Fruit fly (Drosophila melanogaster) whole organism, wandering third instar larva: ENCODE results near the gene CG31267.
A peak's percentile ranks its signal among the peaks of the same experiment; 100 is the strongest.

Experiments used
- Abd-B ChIP-seq: fragments of >200 bp; optimal IDR thresholded peaks from 2 replicates; lab custom pipeline; 2017; ENCODE audit warnings: missing biosample characterization, missing genetic modification characterization
- CG9705 ChIP-seq: fragments of 200-800 bp; sonication (Bioruptor generic); optimal IDR thresholded peaks from 2 replicates; lab custom pipeline; 2018; ENCODE audit warnings: missing biosample characterization, mild to moderate bottlenecking, missing genetic modification characterization
- CrebA ChIP-seq: fragments of 200-800 bp; sonication (Bioruptor generic); optimal IDR thresholded peaks from 2 replicates; lab custom pipeline; 2016; ENCODE audit warnings: missing biosample characterization, mild to moderate bottlenecking, missing genetic modification characterization, borderline replicate concordance
- Dfd ChIP-seq: fragments of >200 bp; optimal IDR thresholded peaks from 2 replicates; lab custom pipeline; 2017; ENCODE audit warnings: missing biosample characterization, missing genetic modification characterization
- Dif ChIP-seq: fragments of 200-275, 200-300 bp; sonication (Bioruptor generic); optimal IDR thresholded peaks from 2 replicates; lab custom pipeline; 2018; ENCODE audit warnings: missing biosample characterization, missing genetic modification characterization; ENCODE audit not compliant: partially characterized antibody
- GATAd ChIP-seq: sonication (Bioruptor generic); optimal IDR thresholded peaks from 2 replicates; lab custom pipeline; 2016; ENCODE audit warnings: missing biosample characterization, missing genetic modification characterization
- HLH106 ChIP-seq: fragments of 200-800 bp; optimal IDR thresholded peaks from 3 replicates; lab custom pipeline; 2019; ENCODE audit warnings: missing biosample characterization, mild to moderate bottlenecking, missing genetic modification characterization, moderate library complexity
- Hnf4 ChIP-seq: fragments of 200-800 bp; sonication (Bioruptor generic); optimal IDR thresholded peaks from 2 replicates; lab custom pipeline; 2016; ENCODE audit warnings: missing biosample characterization, mild to moderate bottlenecking, missing genetic modification characterization
- Hr78 ChIP-seq: fragments of >200 bp; optimal IDR thresholded peaks from 2 replicates; lab custom pipeline; 2017; ENCODE audit warnings: missing biosample characterization, missing genetic modification characterization
- Jra ChIP-seq: sonication (Bioruptor generic); optimal IDR thresholded peaks from 2 replicates; lab custom pipeline; 2016; ENCODE audit warnings: missing biosample characterization, missing genetic modification characterization
- Mio ChIP-seq: sonication (Bioruptor generic); optimal IDR thresholded peaks from 2 replicates; lab custom pipeline; 2016; ENCODE audit warnings: missing biosample characterization, missing genetic modification characterization
- Myc ChIP-seq: fragments of >200 bp; optimal IDR thresholded peaks from 2 replicates; lab custom pipeline; 2017
- N ChIP-seq: fragments of >200 bp; optimal IDR thresholded peaks from 2 replicates; lab custom pipeline; 2018; ENCODE audit warnings: missing biosample characterization, missing external identifiers, missing genetic modification characterization
- OdsH ChIP-seq: fragments of 200-800 bp; sonication (Bioruptor generic); optimal IDR thresholded peaks from 2 replicates; lab custom pipeline; 2016; ENCODE audit warnings: missing biosample characterization, mild to moderate bottlenecking, missing genetic modification characterization
- Rel ChIP-seq, 2 experiments: fragments of 200-800 bp; sonication (Bioruptor generic) in 1 of 2; optimal IDR thresholded peaks; 2 replicates in 1 of 2; 3 replicates in 1 of 2; lab custom pipeline; 2016 to 2019; ENCODE audit warnings: mild to moderate bottlenecking in 2 of 2, missing biosample characterization in 2 of 2, missing genetic modification characterization in 2 of 2, moderate library complexity in 1 of 2
- Sp1 ChIP-seq: fragments of 200-800 bp; sonication (Bioruptor generic); optimal IDR thresholded peaks from 3 replicates; lab custom pipeline; 2019; ENCODE audit warnings: missing biosample characterization, mild to moderate bottlenecking, missing genetic modification characterization, moderate library complexity
- Vsx2 ChIP-seq: fragments of 200-300, 225-300 bp; sonication (Bioruptor generic); optimal IDR thresholded peaks from 2 replicates; lab custom pipeline; 2018; ENCODE audit warnings: missing biosample characterization, missing genetic modification characterization; ENCODE audit not compliant: partially characterized antibody
- br ChIP-seq: fragments of 200-800 bp; sonication (Bioruptor generic); optimal IDR thresholded peaks from 2 replicates; lab custom pipeline; 2016; ENCODE audit warnings: missing biosample characterization, missing genetic modification characterization
- dl ChIP-seq, 2 experiments: fragments of 175-275, 200-275 bp in 1 of 2; fragments of 200-275 bp in 1 of 2; sonication (Bioruptor generic); optimal IDR thresholded peaks; lab custom pipeline; 2018; ENCODE audit warnings: mild to moderate bottlenecking in 2 of 2, missing biosample characterization in 2 of 2, missing genetic modification characterization in 2 of 2, moderate library complexity in 2 of 2; ENCODE audit not compliant: partially characterized antibody in 2 of 2, insufficient read depth in 1 of 2
- dmrt93B ChIP-seq: fragments of 200-800 bp; sonication (Bioruptor generic); optimal IDR thresholded peaks from 2 replicates; lab custom pipeline; 2018; ENCODE audit warnings: missing biosample characterization, mild to moderate bottlenecking, missing genetic modification characterization
- dsf ChIP-seq: sonication (Bioruptor generic); optimal IDR thresholded peaks from 2 replicates; lab custom pipeline; 2016; ENCODE audit warnings: missing biosample characterization, missing genetic modification characterization, borderline replicate concordance
- ey ChIP-seq: fragments of 200-800 bp; sonication (Bioruptor generic); optimal IDR thresholded peaks from 2 replicates; lab custom pipeline; 2016; ENCODE audit warnings: missing biosample characterization, missing genetic modification characterization
- foxo ChIP-seq, 2 experiments: fragments of 200-800 bp; sonication (Bioruptor generic); optimal IDR thresholded peaks; 2 replicates in 1 of 2; 3 replicates in 1 of 2; lab custom pipeline; 2016 to 2017; ENCODE audit warnings: missing biosample characterization in 2 of 2, missing genetic modification characterization in 2 of 2
- fru ChIP-seq: fragments of 200-800 bp; sonication (Bioruptor generic); optimal IDR thresholded peaks from 3 replicates; lab custom pipeline; 2016; ENCODE audit warnings: missing biosample characterization, mild to moderate bottlenecking, missing genetic modification characterization
- h ChIP-seq: fragments of 200-800 bp; sonication (Bioruptor generic); optimal IDR thresholded peaks from 3 replicates; lab custom pipeline; 2016; ENCODE audit warnings: missing biosample characterization, mild to moderate bottlenecking, missing genetic modification characterization
- jim ChIP-seq: fragments of 175-275, 200-325 bp; sonication (Bioruptor generic); optimal IDR thresholded peaks from 2 replicates; lab custom pipeline; 2016; ENCODE audit warnings: missing biosample characterization, mild to moderate bottlenecking, missing genetic modification characterization
- lola ChIP-seq: fragments of >200 bp; optimal IDR thresholded peaks from 2 replicates; lab custom pipeline; 2017; ENCODE audit warnings: missing biosample characterization, missing genetic modification characterization
- pan ChIP-seq: fragments of >200 bp; optimal IDR thresholded peaks from 2 replicates; lab custom pipeline; 2017
- psq ChIP-seq: fragments of 200-800 bp; sonication (Bioruptor generic); optimal IDR thresholded peaks from 3 replicates; lab custom pipeline; 2017; ENCODE audit warnings: missing biosample characterization, mild to moderate bottlenecking, missing genetic modification characterization, moderate library complexity
- rgr ChIP-seq: fragments of 200-800 bp; sonication (Bioruptor generic); optimal IDR thresholded peaks from 3 replicates; lab custom pipeline; 2016; ENCODE audit warnings: missing biosample characterization, mild to moderate bottlenecking, missing genetic modification characterization
- usp ChIP-seq: fragments of >200 bp; optimal IDR thresholded peaks from 2 replicates; lab custom pipeline; 2017; ENCODE audit warnings: missing biosample characterization, missing genetic modification characterization

Gene CG31267

dm6 chr3R:17122796-17123504 is 11.0 kb upstream of the CG31267 start:
- TF ChIP-seq br: no peak
- TF ChIP-seq Rel (GFP tag; optimal IDR thresholded peaks at IDR 0.05; lab: Kevin White, UChicago): no peak
- peak; percentile 24 for TF ChIP-seq Rel (tag; optimal IDR thresholded peaks at IDR 0.05; lab: Kevin White, UChicago)
- TF ChIP-seq ey (GFP tag; lab: Kevin White, UChicago): peak; percentile 27
- no peak for TF ChIP-seq GATAd
- no peak for TF ChIP-seq Hr78 (GFP tag; lab: Kevin White, UChicago)
- TF ChIP-seq HLH106 (tag; lab: Kevin White, UChicago): peak; percentile 86
- peak; percentile 60 for TF ChIP-seq psq (GFP tag; lab: Kevin White, UChicago)
- TF ChIP-seq OdsH (GFP tag; lab: Kevin White, UChicago): peak; percentile 61
- TF ChIP-seq Dfd (GFP tag; lab: Kevin White, UChicago): no peak
- no peak for TF ChIP-seq Jra (GFP tag; lab: Kevin White, UChicago)
- TF ChIP-seq fru (GFP tag; lab: Kevin White, UChicago): peak; percentile 61
- peak; percentile 53 for TF ChIP-seq rgr (GFP tag; lab: Kevin White, UChicago)
- TF ChIP-seq foxo (GFP tag; optimal IDR thresholded peaks at IDR 0.05; lab: Kevin White, UChicago): peak in 1 of 2 experiments; percentile 78
- TF ChIP-seq dmrt93B (GFP tag; lab: Kevin White, UChicago): peak; percentile 40
- TF ChIP-seq lola (GFP tag; lab: Kevin White, UChicago): no peak
- no peak for TF ChIP-seq Hnf4 (GFP tag; lab: Kevin White, UChicago)
- TF ChIP-seq jim (GFP tag; lab: Kevin White, UChicago): no peak
- peak; percentile 80 for TF ChIP-seq Sp1 (GFP tag; lab: Kevin White, UChicago)
- peak; percentile 26 for TF ChIP-seq h
- TF ChIP-seq CG9705 (GFP tag; lab: Kevin White, UChicago): no peak

dm6 chr3R:17124177-17124576 is 9.8 kb upstream of the CG31267 start, which contains the start of gene CG45079:
TSS of gene CG45079 (plus strand) at chr3R:17124477.
- TF ChIP-seq Sp1 (GFP tag; lab: Kevin White, UChicago) (no peak), Dif (no peak), N (GFP tag; lab: Kevin White, UChicago) (no peak), dl (GFP tag; optimal IDR thresholded peaks at IDR 0.05; lab: Kevin White, UChicago; ENCODE audit: insufficient read depth in 1 of 2, partially characterized antibody in 2 of 2) (no peak), Myc (no peak), CG9705 (GFP tag; lab: Kevin White, UChicago) (no peak), Abd-B (GFP tag; lab: Kevin White, UChicago) (no peak), pan (lab: Kevin White, UChicago) (no peak), br (no peak), OdsH (GFP tag; lab: Kevin White, UChicago) (no peak), jim (GFP tag; lab: Kevin White, UChicago) (no peak), HLH106 (tag; lab: Kevin White, UChicago) (no peak), Vsx2 (GFP tag; lab: Kevin White, UChicago) (no peak), dmrt93B (GFP tag; lab: Kevin White, UChicago) (no peak)

- TF ChIP-seq Mio (GFP tag; lab: Kevin White, UChicago): no peak
- TF ChIP-seq h: no peak
- TF ChIP-seq Sp1 (GFP tag; lab: Kevin White, UChicago): no peak
- TF ChIP-seq CrebA (GFP tag; lab: Kevin White, UChicago): no peak
- no peak for TF ChIP-seq HLH106 (tag; lab: Kevin White, UChicago)
- no peak for TF ChIP-seq Vsx2 (GFP tag; lab: Kevin White, UChicago)
- no peak for TF ChIP-seq dsf (GFP tag; lab: Kevin White, UChicago)
- peak; percentile 69 for TF ChIP-seq Myc
Measured at dm6 chr3R:17125339-17126044, 8.5 kb upstream of the CG31267 start, which contains the start of gene cher. TSS of gene cher (minus strand) at chr3R:17125389.

dm6 chr3R:17126838-17127237 is 7.2 kb upstream of the CG31267 start, which contains the start of the genes CG17477 and CG31269:
TSS of gene CG17477 (minus strand) at chr3R:17126938.
TSS of gene CG31269 (plus strand) at chr3R:17127126.
- no peak for TF ChIP-seq foxo (GFP tag; optimal IDR thresholded peaks at IDR 0.05; lab: Kevin White, UChicago)
- no peak for TF ChIP-seq Myc
- TF ChIP-seq psq (GFP tag; lab: Kevin White, UChicago): no peak
- TF ChIP-seq dmrt93B (GFP tag; lab: Kevin White, UChicago): no peak
- TF ChIP-seq Vsx2 (GFP tag; lab: Kevin White, UChicago): no peak
- no peak for TF ChIP-seq usp (GFP tag; lab: Kevin White, UChicago)
- TF ChIP-seq jim (GFP tag; lab: Kevin White, UChicago): no peak
- no peak for TF ChIP-seq dl (GFP tag; optimal IDR thresholded peaks at IDR 0.05; lab: Kevin White, UChicago; ENCODE audit: insufficient read depth in 1 of 2, partially characterized antibody in 2 of 2)
- TF ChIP-seq N (GFP tag; lab: Kevin White, UChicago): no peak
- no peak for TF ChIP-seq Hnf4 (GFP tag; lab: Kevin White, UChicago)
- TF ChIP-seq pan (lab: Kevin White, UChicago): no peak
- no peak for TF ChIP-seq CrebA (GFP tag; lab: Kevin White, UChicago)
